3 worm cellular contexts compared by ENCODE assay signal in the genomic region with DNA sequence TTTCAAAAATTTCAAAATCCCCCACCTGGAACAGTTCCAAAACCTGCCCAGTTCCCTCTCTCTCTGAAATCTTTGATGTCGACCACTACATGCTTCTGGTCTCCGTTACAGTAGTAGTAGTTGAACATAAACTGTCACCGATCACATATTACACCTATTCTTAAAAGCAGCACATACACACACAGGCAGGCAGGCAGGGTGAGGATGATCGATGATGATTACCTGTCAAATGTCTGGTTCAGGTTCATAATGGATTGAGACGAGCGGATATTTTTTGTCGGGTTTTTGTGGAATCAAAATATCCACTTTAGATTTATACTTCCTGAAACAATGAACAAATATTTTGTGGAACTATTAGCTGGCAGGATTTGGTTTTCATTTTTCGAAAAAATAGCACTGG.
TF ChIP-seq lines count a peak whose summit lies in the region.

No protein-coding gene starts in this region.

TF ChIP-seq in whole organism, L1 larva, 84 proteins besides CTCF, POLR2A, EP300 and RAD21:
- TF ChIP-seq efl-1 (optimal IDR thresholded peaks at IDR 0.05; lab: Kevin White, UChicago) (no peak), efl-1 (GFP tag; optimal IDR thresholded peaks at IDR 0.05 in 1 of 2; lab: Kevin White, UChicago) (no peak), tbx-2 (tag; optimal IDR thresholded peaks at IDR 0.05; lab: Kevin White, UChicago) (peak; percentile 14)

TF ChIP-seq in whole organism, late embryonic, 69 proteins besides CTCF, POLR2A, EP300 and RAD21:
- TF ChIP-seq odd-2 (tag; optimal IDR thresholded peaks at IDR 0.05; lab: Kevin White, UChicago): no peak
- TF ChIP-seq unc-55 (GFP tag; optimal IDR thresholded peaks at IDR 0.05; lab: Kevin White, UChicago): peak; percentile 98
- TF ChIP-seq pha-4 (tag; optimal IDR thresholded peaks at IDR 0.05; lab: Kevin White, UChicago): no peak
- no peak for TF ChIP-seq dve-1 (tag; optimal IDR thresholded peaks at IDR 0.05; lab: Kevin White, UChicago)
- no peak for TF ChIP-seq mec-3 (tag; optimal IDR thresholded peaks at IDR 0.05; lab: Kevin White, UChicago; ENCODE audit: borderline replicate concordance)
- no peak for TF ChIP-seq fax-1 (tag; optimal IDR thresholded peaks at IDR 0.05; lab: Kevin White, UChicago)
TF ChIP-seq in whole organism, late embryonic: peak in this region for 1.

TF ChIP-seq in whole organism, mixed stage, embryonic, 35 proteins besides CTCF, POLR2A, EP300 and RAD21:
- TF ChIP-seq nhr-76 (tag; optimal IDR thresholded peaks at IDR 0.05; lab: Kevin White, UChicago): no peak
- peak; percentile 98 for TF ChIP-seq unc-62 (GFP tag; optimal IDR thresholded peaks at IDR 0.05; lab: Kevin White, UChicago)
- TF ChIP-seq mep-1 (tag; optimal IDR thresholded peaks at IDR 0.05; lab: Kevin White, UChicago): no peak
